Worm (Caenorhabditis elegans): Measurements from ENCODE around the gene Y94H6A.2.
A peak's percentile ranks its signal among the peaks of the same experiment; 100 is the strongest.

Y94H6A.2 gene

ce11 chrIV:2725784-2726183 is 4.3 kb upstream of the Y94H6A.2 start, which contains the start of gene ubxn-2 (continued):
- no peak for TF ChIP-seq mbf-1 (tag; optimal IDR thresholded peaks at IDR 0.05)
- TF ChIP-seq C34F6.9 (tag; optimal IDR thresholded peaks at IDR 0.05) = peak; percentile 79
- TF ChIP-seq ztf-1 (GFP tag; conservative IDR thresholded peaks at IDR 0.05) = no peak
- TF ChIP-seq ceh-82 (tag; optimal IDR thresholded peaks at IDR 0.05) = peak; percentile 10
- no peak for TF ChIP-seq egl-27 (tag; optimal IDR thresholded peaks at IDR 0.05)

ce11 chrIV:2734675-2735074 is 4.6 kb downstream of the Y94H6A.2 start:
- TF ChIP-seq ztf-1 (GFP tag; conservative IDR thresholded peaks at IDR 0.05) (no peak), ceh-82 (tag; optimal IDR thresholded peaks at IDR 0.05) (no peak), sem-4 (tag; optimal IDR thresholded peaks at IDR 0.05) (no peak), lin-39 (tag; optimal IDR thresholded peaks at IDR 0.05) (no peak), R02D3.7 (tag; optimal IDR thresholded peaks at IDR 0.05) (no peak), fos-1 (tag; optimal IDR thresholded peaks at IDR 0.05) (no peak), peb-1 (tag; optimal IDR thresholded peaks at IDR 0.05) (no peak), ama-1 (optimal IDR thresholded peaks at IDR 0.05) (no peak), Y55F3AM.14 (GFP tag; optimal IDR thresholded peaks at IDR 0.05) (no peak), nhr-237 (tag; optimal IDR thresholded peaks at IDR 0.05) (no peak), nhr-21 (tag; optimal IDR thresholded peaks at IDR 0.05) (peak; percentile 53), snpc-4 (tag; optimal IDR thresholded peaks at IDR 0.05) (no peak), alr-1 (tag; optimal IDR thresholded peaks at IDR 0.05) (no peak), ztf-11 (tag; optimal IDR thresholded peaks at IDR 0.05) (no peak), lsy-2 (tag; optimal IDR thresholded peaks at IDR 0.05) (peak in 1 of 2 experiments; percentile 13), nhr-23 (tag; optimal IDR thresholded peaks at IDR 0.05) (no peak)

- TF ChIP-seq snpc-4 (tag; optimal IDR thresholded peaks at IDR 0.05) = no peak
- TF ChIP-seq zag-1 (tag; optimal IDR thresholded peaks at IDR 0.05) = no peak
- no peak for TF ChIP-seq unc-55 (GFP tag; optimal IDR thresholded peaks at IDR 0.05)
- TF ChIP-seq nhr-21 (tag; optimal IDR thresholded peaks at IDR 0.05) = no peak
- no peak for TF ChIP-seq fos-1 (tag; optimal IDR thresholded peaks at IDR 0.05)
- TF ChIP-seq ZK546.5 (tag; optimal IDR thresholded peaks at IDR 0.05) = no peak
- no peak for TF ChIP-seq dmd-4 (tag; optimal IDR thresholded peaks at IDR 0.05)
- no peak for TF ChIP-seq sma-3 (GFP tag; optimal IDR thresholded peaks at IDR 0.05)
- TF ChIP-seq lin-11 (tag; optimal IDR thresholded peaks at IDR 0.05) = no peak
- no peak for TF ChIP-seq mab-5 (tag; optimal IDR thresholded peaks at IDR 0.05)
- TF ChIP-seq gmeb-1 (tag; optimal IDR thresholded peaks at IDR 0.05) = no peak
- TF ChIP-seq ceh-82 (tag; optimal IDR thresholded peaks at IDR 0.05) = no peak
- TF ChIP-seq elt-1 (tag; optimal IDR thresholded peaks at IDR 0.05) = no peak
- TF ChIP-seq ztf-4 (tag; optimal IDR thresholded peaks at IDR 0.05) = no peak
These were observed 6.5 kb downstream of the Y94H6A.2 start for ce11 chrIV:2736575-2736974.

ce11 chrIV:2738466-2738865 is 8.4 kb downstream of the Y94H6A.2 start:
- TF ChIP-seq ceh-16 (tag; optimal IDR thresholded peaks at IDR 0.05) (no peak), lin-13 (GFP tag; optimal IDR thresholded peaks at IDR 0.05) (no peak), ztf-11 (tag; optimal IDR thresholded peaks at IDR 0.05) (no peak), crh-2 (tag; optimal IDR thresholded peaks at IDR 0.05) (no peak), elt-3 (tag; optimal IDR thresholded peaks at IDR 0.05) (no peak), egl-27 (tag; optimal IDR thresholded peaks at IDR 0.05) (no peak), C34F6.9 (tag; optimal IDR thresholded peaks at IDR 0.05) (no peak), ama-1 (optimal IDR thresholded peaks at IDR 0.05) (no peak), nhr-11 (tag; optimal IDR thresholded peaks at IDR 0.05) (no peak)

- TF ChIP-seq alr-1 (tag; optimal IDR thresholded peaks at IDR 0.05) (no peak), peb-1 (tag; optimal IDR thresholded peaks at IDR 0.05) (no peak), sma-9 (GFP tag; optimal IDR thresholded peaks at IDR 0.05) (no peak), sma-9 (tag; optimal IDR thresholded peaks at IDR 0.05) (no peak), mdl-1 (tag; optimal IDR thresholded peaks at IDR 0.05) (no peak), skn-1 (tag; optimal IDR thresholded peaks at IDR 0.05) (no peak), unc-39 (tag; optimal IDR thresholded peaks at IDR 0.05) (no peak), egl-27 (tag; optimal IDR thresholded peaks at IDR 0.05) (no peak), nhr-237 (tag; optimal IDR thresholded peaks at IDR 0.05) (no peak), lin-13 (GFP tag; optimal IDR thresholded peaks at IDR 0.05) (no peak), C34F6.9 (tag; optimal IDR thresholded peaks at IDR 0.05) (no peak)
These were observed 12.5 kb downstream of the Y94H6A.2 start, which contains the start of gene nhr-277 for ce11 chrIV:2742470-2743044. nhr-277 (plus strand) TSS chrIV:2742994.
